Worm (Caenorhabditis elegans): ENCODE measurements around the gene F15H10.8.

- TF ChIP-seq unc-62 (GFP tag; optimal IDR thresholded peaks at IDR 0.05) (no peak), unc-130 (GFP tag; optimal IDR thresholded peaks at IDR 0.05) (no peak), F22D6.2 (tag; optimal IDR thresholded peaks at IDR 0.05) (no peak), snpc-4 (GFP tag; optimal IDR thresholded peaks at IDR 0.05) (no peak), snpc-4 (tag; optimal IDR thresholded peaks at IDR 0.05) (no peak), hlh-26 (GFP tag; conservative IDR thresholded peaks at IDR 0.05) (no peak), die-1 (tag; optimal IDR thresholded peaks at IDR 0.05) (no peak), him-1 (tag; optimal IDR thresholded peaks at IDR 0.05) (no peak)
Measured at ce11 chrV:10435198-10435597, 32.5 kb upstream of the F15H10.8 start.

Measured in whole organism, young adult.